Worm (Caenorhabditis elegans) whole organism, L3 larva: ENCODE results near the gene pho-6.

Experiments
- R02D3.7 ChIP-seq: fragments of 150-350 bp; optimal IDR thresholded peaks from 2 replicates; lab custom pipeline; 2014; ENCODE audit warnings: missing biosample characterization, missing genetic modification characterization
- ZK546.5 ChIP-seq: sonication (generic microtip); optimal IDR thresholded peaks from 2 replicates; lab custom pipeline; 2017; ENCODE audit warnings: missing biosample characterization, missing genetic modification characterization
- ceh-16 ChIP-seq: sonication (generic microtip); optimal IDR thresholded peaks from 2 replicates; lab custom pipeline; 2017; ENCODE audit warnings: missing biosample characterization, missing genetic modification characterization
- ceh-82 ChIP-seq: fragments of 150-350 bp; optimal IDR thresholded peaks from 2 replicates; lab custom pipeline; 2014; ENCODE audit warnings: missing biosample characterization, missing genetic modification characterization
- ceh-9 ChIP-seq: sonication (generic microtip); optimal IDR thresholded peaks from 2 replicates; lab custom pipeline; 2018; ENCODE audit warnings: missing biosample characterization, missing genetic modification characterization
- egl-27 ChIP-seq: sonication (generic microtip); optimal IDR thresholded peaks from 4 replicates; lab custom pipeline; 2017; ENCODE audit warnings: missing biosample characterization, missing genetic modification reagents, missing genetic modification characterization
- egl-5 ChIP-seq: fragments of 150-350 bp; optimal IDR thresholded peaks from 2 replicates; lab custom pipeline; 2017; ENCODE audit warnings: missing biosample characterization, missing genetic modification reagents, missing genetic modification characterization, inconsistent platforms
- elt-1 ChIP-seq: fragments of 150-350 bp; optimal IDR thresholded peaks from 2 replicates; lab custom pipeline; 2014; ENCODE audit warnings: missing biosample characterization, missing genetic modification characterization
- elt-2 ChIP-seq: sonication (generic microtip); optimal IDR thresholded peaks from 2 replicates; lab custom pipeline; 2016; ENCODE audit warnings: missing genetic modification reagents, mild to moderate bottlenecking, missing genetic modification characterization, missing compliant biosample characterization
- eor-1 ChIP-seq, 2 experiments: fragments of 150-350 bp; optimal IDR thresholded peaks; 2 replicates each; lab custom pipeline; 2014 to 2018; ENCODE audit warnings: missing biosample characterization in 2 of 2, missing genetic modification characterization in 2 of 2
- fkh-10 ChIP-seq: sonication (generic microtip); optimal IDR thresholded peaks from 2 replicates; lab custom pipeline; 2017; ENCODE audit warnings: missing biosample characterization, missing genetic modification reagents, missing genetic modification characterization
- fkh-2 ChIP-seq: fragments of 150-350 bp; optimal IDR thresholded peaks from 2 replicates; lab custom pipeline; 2014; ENCODE audit warnings: missing biosample characterization, missing genetic modification reagents, missing genetic modification characterization
- fos-1 ChIP-seq: fragments of 150-350 bp; optimal IDR thresholded peaks from 2 replicates; lab custom pipeline; 2014; ENCODE audit warnings: missing biosample characterization, missing genetic modification characterization
- hmg-11 ChIP-seq: sonication (generic microtip); optimal IDR thresholded peaks from 2 replicates; lab custom pipeline; 2016; ENCODE audit warnings: missing genetic modification characterization, missing compliant biosample characterization
- jun-1 ChIP-seq: fragments of 150-350 bp; optimal IDR thresholded peaks from 2 replicates; lab custom pipeline; 2014; ENCODE audit warnings: missing biosample characterization, missing genetic modification reagents, missing genetic modification characterization
- lin-15B ChIP-seq: fragments of 150-350 bp; optimal IDR thresholded peaks from 2 replicates; lab custom pipeline; 2014; ENCODE audit warnings: missing biosample characterization, missing genetic modification characterization
- lin-39 ChIP-seq: fragments of 150-350 bp; optimal IDR thresholded peaks from 2 replicates; lab custom pipeline; 2018; ENCODE audit warnings: missing biosample characterization, missing genetic modification reagents, missing genetic modification characterization
- mdl-1 ChIP-seq: fragments of 150-350 bp; optimal IDR thresholded peaks from 2 replicates; lab custom pipeline; 2014; ENCODE audit warnings: missing biosample characterization, missing genetic modification characterization
- nfya-1 ChIP-seq: sonication (generic microtip); optimal IDR thresholded peaks from 2 replicates; lab custom pipeline; 2017; ENCODE audit warnings: missing genetic modification characterization, mild to moderate bottlenecking, missing compliant biosample characterization, antibody characterized with exemption, moderate library complexity; ENCODE audit not compliant: insufficient read depth
- nhr-12 ChIP-seq: fragments of 150-350 bp; optimal IDR thresholded peaks from 2 replicates; lab custom pipeline; 2014; ENCODE audit warnings: missing biosample characterization, missing genetic modification characterization
- nhr-237 ChIP-seq: fragments of 150-350 bp; optimal IDR thresholded peaks from 2 replicates; lab custom pipeline; 2014; ENCODE audit warnings: missing biosample characterization, missing genetic modification characterization
- nhr-25 ChIP-seq: sonication (generic microtip); optimal IDR thresholded peaks from 2 replicates; lab custom pipeline; 2017; ENCODE audit warnings: missing biosample characterization, missing genetic modification characterization
- nhr-28 ChIP-seq: fragments of 150-350 bp; optimal IDR thresholded peaks from 2 replicates; lab custom pipeline; 2014; ENCODE audit warnings: missing biosample characterization, missing genetic modification characterization
- nhr-76 ChIP-seq: fragments of 150-350 bp; sonication (generic microtip); optimal IDR thresholded peaks from 5 replicates; lab custom pipeline; 2014; ENCODE audit warnings: missing biosample characterization, missing genetic modification characterization
- pha-4 ChIP-seq: fragments of 150-350 bp; optimal IDR thresholded peaks from 2 replicates; lab custom pipeline; 2014; ENCODE audit warnings: missing biosample characterization, missing genetic modification reagents, missing genetic modification characterization
- pqm-1 ChIP-seq: fragments of 150-350 bp; optimal IDR thresholded peaks from 2 replicates; lab custom pipeline; 2017; ENCODE audit warnings: missing biosample characterization, missing genetic modification characterization, inconsistent platforms
- snpc-4 ChIP-seq: fragments of 150-350 bp; optimal IDR thresholded peaks from 2 replicates; lab custom pipeline; 2014; ENCODE audit warnings: missing biosample characterization, missing genetic modification characterization
- unc-39 ChIP-seq: sonication (generic microtip); optimal IDR thresholded peaks from 4 replicates; lab custom pipeline; 2017; ENCODE audit warnings: missing biosample characterization, missing genetic modification characterization
- unc-62 ChIP-seq: fragments of 150-350 bp; sonication (generic microtip); optimal IDR thresholded peaks from 4 replicates; lab custom pipeline; 2014; ENCODE audit warnings: missing biosample characterization, missing genetic modification reagents, missing genetic modification characterization
- ztf-11 ChIP-seq: fragments of 150-350 bp; optimal IDR thresholded peaks from 2 replicates; lab custom pipeline; 2014; ENCODE audit warnings: missing biosample characterization, missing genetic modification characterization
- ztf-4 ChIP-seq: fragments of 150-350 bp; optimal IDR thresholded peaks from 2 replicates; lab custom pipeline; 2014; ENCODE audit warnings: missing biosample characterization, missing genetic modification characterization

Gene pho-6

DNA sequence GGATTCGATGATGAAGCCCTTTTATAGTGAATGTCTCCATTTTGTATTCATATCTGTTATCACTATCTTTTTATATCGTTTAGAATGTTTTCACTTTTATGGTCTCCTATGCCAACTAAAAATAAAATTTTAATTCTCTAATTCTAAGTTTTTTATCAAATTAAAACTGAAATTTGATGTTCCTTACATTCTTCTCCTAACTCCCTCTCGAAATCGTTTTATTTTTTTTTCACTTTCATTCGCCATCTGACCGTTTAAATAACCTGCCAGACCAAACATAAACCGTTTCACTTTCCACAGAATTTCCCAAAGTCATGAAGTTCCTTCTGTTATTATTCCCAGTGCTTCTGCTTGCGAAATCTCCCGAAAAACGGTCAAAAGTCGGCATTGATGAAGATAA, 15.1 kb downstream of the pho-6 start, which contains the start of gene F52E1.5:
TSS of gene F52E1.5 (plus strand) at position 301 of the 400 bp plus-strand sequence.
- TF ChIP-seq pha-4 (no peak), ceh-9 (tag; lab: Kevin White, UChicago) (no peak), ztf-4 (tag; lab: Kevin White, UChicago) (no peak)

DNA sequence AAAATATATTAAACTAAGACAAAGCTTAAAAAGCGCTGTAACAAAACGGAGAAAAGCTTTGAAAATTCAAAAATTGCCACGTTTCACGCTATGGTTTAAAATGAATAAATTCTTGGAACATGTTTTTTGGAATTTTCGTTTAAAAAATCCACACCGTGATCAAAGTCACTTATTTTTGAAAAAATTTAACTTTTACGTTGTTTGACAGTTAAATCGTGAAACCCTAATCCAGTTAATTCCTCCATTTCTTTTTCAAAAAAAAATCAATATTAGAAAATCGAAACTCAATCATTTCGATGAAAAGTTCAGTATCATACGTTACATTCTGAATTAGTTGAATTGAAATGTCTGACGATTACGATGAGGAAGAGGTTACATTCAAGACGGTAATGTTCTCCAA, 18.4 kb downstream of the pho-6 start, which contains the start of gene F38E1.3:
TSS of gene F38E1.3 (plus strand) at position 301 of the 400 bp plus-strand sequence.
- no peak for TF ChIP-seq nhr-237
- no peak for TF ChIP-seq eor-1 (tag; optimal IDR thresholded peaks at IDR 0.05; lab: Kevin White, UChicago)
- no peak for TF ChIP-seq fkh-10
- TF ChIP-seq nhr-12, result no peak
- TF ChIP-seq unc-39 (tag; lab: Kevin White, UChicago), result no peak
- TF ChIP-seq fkh-2, result no peak
- TF ChIP-seq nhr-25, result no peak

DNA sequence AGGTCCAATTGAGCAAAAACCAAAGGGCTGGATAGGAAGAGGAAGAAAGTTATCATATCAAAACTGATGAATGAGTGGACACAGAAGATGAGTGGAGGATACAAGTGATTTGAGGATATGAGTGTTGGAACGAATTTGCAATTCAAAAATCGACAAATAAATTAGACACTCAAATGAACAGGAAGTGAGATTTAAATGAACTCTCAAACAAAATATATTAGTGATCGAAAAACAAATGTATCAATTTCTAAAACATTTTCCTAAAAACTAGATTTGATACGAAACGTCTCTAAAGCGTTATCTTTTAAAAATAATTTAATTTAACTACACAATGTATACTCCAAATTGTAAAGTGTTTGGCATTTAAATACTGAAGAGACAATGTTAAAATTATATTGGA, 18.8 kb downstream of the pho-6 start, which contains the start of gene F38E1.10:
TSS of gene F38E1.10 (minus strand) at position 101 of the 400 bp plus-strand sequence.
- TF ChIP-seq fos-1, result no peak

DNA sequence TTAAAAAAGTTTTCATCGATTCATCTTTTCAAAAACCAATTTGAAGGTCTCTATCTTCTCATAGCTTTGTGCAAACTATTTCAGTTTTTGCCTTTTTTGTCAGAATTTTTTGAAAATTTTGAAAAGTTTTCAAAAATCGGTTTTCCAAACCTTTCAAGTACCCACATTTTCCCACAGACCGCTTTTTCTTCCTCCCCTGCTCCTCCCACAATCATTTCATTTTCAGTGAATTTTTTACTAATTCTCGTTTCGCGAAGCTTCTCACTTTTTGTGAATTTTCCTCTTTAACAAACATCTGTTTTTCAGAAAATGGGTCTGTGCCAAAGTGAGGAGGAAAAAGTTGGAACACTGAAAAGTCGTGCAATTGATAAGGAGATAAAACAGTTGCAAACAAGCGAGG, 23.6 kb downstream of the pho-6 start, which contains the start of gene gpa-2:
TSS of gene gpa-2 (plus strand) at position 301 of the 400 bp plus-strand sequence.
- TF ChIP-seq nhr-76 (tag; lab: Kevin White, UChicago), result no peak
- no peak for TF ChIP-seq nfya-1 (tag; lab: Kevin White, UChicago)
- no peak for TF ChIP-seq ztf-11
- no peak for TF ChIP-seq fkh-2

DNA sequence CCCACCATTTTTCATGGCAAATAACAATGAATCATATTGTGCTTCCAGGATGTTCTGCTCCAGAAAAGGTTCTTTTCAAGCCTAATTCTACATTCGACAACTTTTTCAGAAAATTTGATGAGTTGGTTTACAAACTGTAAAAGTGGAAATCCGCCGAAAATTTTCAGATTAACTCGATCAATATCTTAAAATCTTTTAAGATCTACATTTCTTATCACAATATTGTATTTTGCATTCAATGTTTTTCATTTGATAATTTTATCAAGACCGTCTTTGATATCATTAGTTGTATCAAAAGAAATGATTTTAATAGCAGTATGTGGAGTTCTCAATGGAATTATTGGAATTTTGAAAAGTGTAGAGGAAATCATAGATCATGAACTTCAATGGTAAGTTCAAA, 34.5 kb downstream of the pho-6 start, which contains the start of gene F38E1.6:
TSS of gene F38E1.6 (plus strand) at position 301 of the 400 bp plus-strand sequence.
- TF ChIP-seq ztf-4 (tag; lab: Kevin White, UChicago), result no peak
- TF ChIP-seq nhr-12, result no peak
- no peak for TF ChIP-seq ZK546.5 (tag; lab: Kevin White, UChicago)
- TF ChIP-seq mdl-1 (tag; lab: Kevin White, UChicago), result no peak
- TF ChIP-seq nhr-28 (tag; lab: Kevin White, UChicago), result no peak
- no peak for TF ChIP-seq snpc-4
- no peak for TF ChIP-seq ceh-16 (tag; lab: Kevin White, UChicago)
- TF ChIP-seq nfya-1 (tag; lab: Kevin White, UChicago), result no peak
- TF ChIP-seq pha-4, result no peak
- no peak for TF ChIP-seq lin-39 (tag; lab: Kevin White, UChicago)
- TF ChIP-seq egl-27 (tag; lab: Kevin White, UChicago), result no peak
- no peak for TF ChIP-seq egl-5 (tag; lab: Kevin White, UChicago)
- no peak for TF ChIP-seq pqm-1
- no peak for TF ChIP-seq elt-2 (tag; lab: Kevin White, UChicago)
- TF ChIP-seq elt-1 (tag; lab: Kevin White, UChicago), result no peak
- TF ChIP-seq, all 47 proteins: peak for 0

DNA sequence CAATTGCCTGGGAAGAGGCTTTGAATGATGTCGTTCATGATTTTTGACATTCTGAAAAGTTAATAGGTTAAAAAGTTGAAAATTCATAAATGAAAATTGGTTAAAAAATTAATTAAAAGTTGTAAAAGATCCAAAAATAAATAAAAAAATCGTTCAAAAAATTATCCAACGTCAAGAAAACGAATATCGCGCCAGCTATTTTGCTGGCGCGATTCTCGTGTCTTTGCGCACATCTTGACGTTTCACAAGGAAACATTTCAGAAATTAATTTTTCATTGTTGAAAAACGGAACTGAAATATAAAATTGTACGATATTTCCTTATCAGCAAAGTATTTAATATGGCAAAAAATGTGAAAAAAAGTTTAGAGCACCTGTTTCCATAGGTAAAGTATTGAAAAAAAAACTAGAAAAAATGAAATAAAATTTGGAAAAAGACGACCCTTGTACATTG, 35.1 kb downstream of the pho-6 start, which contains the start of gene mpdu-1:
TSS of gene mpdu-1 (minus strand) at position 51 of the 452 bp plus-strand sequence.
- peak; percentile 9 for TF ChIP-seq nhr-25
- TF ChIP-seq elt-2 (tag; lab: Kevin White, UChicago), result peak; percentile 82
- no peak for TF ChIP-seq nhr-237
- no peak for TF ChIP-seq unc-39 (tag; lab: Kevin White, UChicago)
- no peak for TF ChIP-seq fkh-10
- peak; percentile 3 for TF ChIP-seq R02D3.7
- TF ChIP-seq ceh-82 (tag; lab: Kevin White, UChicago), result no peak
- TF ChIP-seq lin-15B (tag; lab: Kevin White, UChicago), result peak; percentile 59
- peak; percentile 91 for TF ChIP-seq snpc-4
- peak; percentile 78 for TF ChIP-seq pqm-1
- no peak for TF ChIP-seq unc-62 (GFP tag; lab: Kevin White, UChicago)
- TF ChIP-seq hmg-11 (tag; lab: Kevin White, UChicago), result peak; percentile 24
- TF ChIP-seq mdl-1 (tag; lab: Kevin White, UChicago), result no peak
- TF ChIP-seq nfya-1 (tag; lab: Kevin White, UChicago), result peak; percentile 63
- TF ChIP-seq jun-1 (tag; lab: Kevin White, UChicago), result peak; percentile 51
